Worm (Caenorhabditis elegans): Measurements from ENCODE around the gene cest-2.3.

cest-2.3 gene

DNA sequence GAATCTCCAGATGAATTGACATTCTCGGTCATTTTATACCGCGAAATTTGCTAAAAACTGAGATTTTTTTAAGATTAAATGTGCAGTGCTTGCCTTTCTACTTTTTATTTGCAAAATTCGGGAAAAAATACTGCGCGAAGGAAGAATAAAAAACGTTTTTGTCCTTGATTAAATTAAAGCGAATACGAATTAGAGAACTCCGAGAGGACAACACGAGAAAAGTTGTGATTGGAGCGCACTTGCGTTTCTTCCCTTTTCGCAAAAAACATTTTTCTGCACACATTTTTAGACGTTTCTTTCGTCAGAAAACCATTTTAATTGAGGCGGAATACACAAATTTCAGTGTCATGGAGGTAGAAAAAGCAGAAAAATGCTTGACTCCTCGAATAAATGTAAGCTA, 2.7 kb upstream of the cest-2.3 start, which contains the start of the genes trm-1 and ints-2:
TSS of gene trm-1 (minus strand) at position 175 of the 400 bp plus-strand sequence.
TSS of gene ints-2 (plus strand) at position 249 of the 400 bp plus-strand sequence.
- no peak for TF ChIP-seq pax-3 (tag; optimal IDR thresholded peaks at IDR 0.05)
- no peak for TF ChIP-seq nhr-76 (tag; optimal IDR thresholded peaks at IDR 0.05)
- peak; percentile 72 for TF ChIP-seq ceh-8 (GFP tag; optimal IDR thresholded peaks at IDR 0.05)
- no peak for TF ChIP-seq Y116A8C.19 (tag; optimal IDR thresholded peaks at IDR 0.05; ENCODE audit: borderline replicate concordance)
- no peak for TF ChIP-seq unc-62 (GFP tag; optimal IDR thresholded peaks at IDR 0.05)
- peak; percentile 50 for TF ChIP-seq vab-15 (tag; optimal IDR thresholded peaks at IDR 0.05)
- TF ChIP-seq unc-86 (tag; optimal IDR thresholded peaks at IDR 0.05) = peak; percentile 41
- TF ChIP-seq mdl-1 (tag; optimal IDR thresholded peaks at IDR 0.05) = peak in 1 of 2 experiments; percentile 28
- no peak for TF ChIP-seq mab-9 (GFP tag; IDR thresholded peaks at IDR 0.05)
- peak; percentile 68 for TF ChIP-seq nhr-20 (tag; optimal IDR thresholded peaks at IDR 0.05)
- TF ChIP-seq ceh-90 (tag; optimal IDR thresholded peaks at IDR 0.05) = peak; percentile 39
- TF ChIP-seq xbp-1 (tag; optimal IDR thresholded peaks at IDR 0.05) = peak; percentile 64
- peak; percentile 44 for TF ChIP-seq zip-4 (GFP tag; optimal IDR thresholded peaks at IDR 0.05)
- no peak for TF ChIP-seq egl-13 (tag; optimal IDR thresholded peaks at IDR 0.05)
- peak; percentile 78 to 79 for TF ChIP-seq efl-1 (optimal IDR thresholded peaks at IDR 0.05)
- TF ChIP-seq efl-1 (GFP tag; optimal IDR thresholded peaks at IDR 0.05 in 1 of 2) = peak; percentile 73 to 97
- peak; percentile 81 for TF ChIP-seq nhr-47 (tag; optimal IDR thresholded peaks at IDR 0.05)
- peak; percentile 83 for TF ChIP-seq mep-1 (tag; optimal IDR thresholded peaks at IDR 0.05)
- TF ChIP-seq C34B4.2 (tag; optimal IDR thresholded peaks at IDR 0.05) = no peak
- peak; percentile 73 for TF ChIP-seq snu-23 (GFP tag; optimal IDR thresholded peaks at IDR 0.05)
- peak; percentile 51 for TF ChIP-seq irx-1 (tag; optimal IDR thresholded peaks at IDR 0.05)
- no peak for TF ChIP-seq ceh-63 (GFP tag; optimal IDR thresholded peaks at IDR 0.05)
- peak; percentile 52 for TF ChIP-seq C16A3.4 (tag; optimal IDR thresholded peaks at IDR 0.05)
- peak; percentile 83 for TF ChIP-seq lin-14 (GFP tag; optimal IDR thresholded peaks at IDR 0.05)
- TF ChIP-seq lsy-2 (tag; optimal IDR thresholded peaks at IDR 0.05) = peak; percentile 67 to 84
- TF ChIP-seq lin-15B (tag; optimal IDR thresholded peaks at IDR 0.05) = peak; percentile 86
- no peak for TF ChIP-seq alr-1 (tag; optimal IDR thresholded peaks at IDR 0.05; ENCODE audit: borderline replicate concordance)
- TF ChIP-seq nhr-11 (tag; optimal IDR thresholded peaks at IDR 0.05) = no peak
- no peak for TF ChIP-seq mef-2 (tag; optimal IDR thresholded peaks at IDR 0.05)
- TF ChIP-seq pag-3 (tag; optimal IDR thresholded peaks at IDR 0.05; ENCODE audit: borderline replicate concordance, insufficient read depth) = no peak
- TF ChIP-seq nhr-84 (tag; optimal IDR thresholded peaks at IDR 0.05) = no peak
- TF ChIP-seq nhr-12 (tag; optimal IDR thresholded peaks at IDR 0.05) = no peak
- peak; percentile 12 for TF ChIP-seq C04F5.9 (tag; optimal IDR thresholded peaks at IDR 0.05)
- TF ChIP-seq sup-37 (GFP tag; optimal IDR thresholded peaks at IDR 0.05) = no peak
- no peak for TF ChIP-seq nhr-28 (tag; optimal IDR thresholded peaks at IDR 0.05)
- peak; percentile 54 for TF ChIP-seq snpc-4 (tag; optimal IDR thresholded peaks at IDR 0.05)
- no peak for TF ChIP-seq fkh-4 (tag; optimal IDR thresholded peaks at IDR 0.05; ENCODE audit: borderline replicate concordance)
- TF ChIP-seq dsc-1 (tag; optimal IDR thresholded peaks at IDR 0.05) = peak; percentile 71
- TF ChIP-seq pqm-1 (tag; optimal IDR thresholded peaks at IDR 0.05) = no peak
- TF ChIP-seq grh-1 (GFP tag; IDR thresholded peaks at IDR 0.05) = peak; percentile 45
- peak; percentile 9 for TF ChIP-seq unc-130 (tag; optimal IDR thresholded peaks at IDR 0.05)
- peak in 1 of 2 experiments; percentile 55 for TF ChIP-seq ztf-11 (tag; optimal IDR thresholded peaks at IDR 0.05)
- TF ChIP-seq dpl-1 (GFP tag; optimal IDR thresholded peaks at IDR 0.05) = peak; percentile 37 to 76 (median 74)
- no peak for TF ChIP-seq sptf-1 (tag; optimal IDR thresholded peaks at IDR 0.05)
- peak; percentile 10 for TF ChIP-seq F16B12.6 (tag; optimal IDR thresholded peaks at IDR 0.05)
- TF ChIP-seq lin-13 (GFP tag; optimal IDR thresholded peaks at IDR 0.05) = peak; percentile 41
- peak; percentile 52 for TF ChIP-seq nhr-19 (GFP tag; conservative IDR thresholded peaks at IDR 0.05)
- TF ChIP-seq ets-5 (GFP tag; IDR thresholded peaks at IDR 0.05) = no peak
- no peak for TF ChIP-seq hpl-2 (GFP tag; optimal IDR thresholded peaks at IDR 0.05)
- TF ChIP-seq swsn-7 (tag; optimal IDR thresholded peaks at IDR 0.05) = peak; percentile 71
- TF ChIP-seq blmp-1 (tag; optimal IDR thresholded peaks at IDR 0.05) = peak; percentile 61
- TF ChIP-seq aly-2 (tag; optimal IDR thresholded peaks at IDR 0.05) = peak; percentile 21
- no peak for TF ChIP-seq ztf-4 (tag; optimal IDR thresholded peaks at IDR 0.05)
- no peak for TF ChIP-seq sox-4 (tag; optimal IDR thresholded peaks at IDR 0.05)
